Fruit fly (Drosophila melanogaster) whole organism, embryonic: ENCODE results near the gene CG43638.

Experiments
- Adf1 ChIP-seq: fragments of 200-800 bp; sonication (Bioruptor generic); IDR thresholded peaks from 2 replicates; pipeline ENCODE4 v1.3.6; 2022; ENCODE audit warnings: missing biosample characterization, missing genetic modification characterization
- Aef1 ChIP-seq: fragments of 200-800 bp; sonication (Bioruptor generic); IDR thresholded peaks from 3 replicates; pipeline ENCODE4 v1.3.6; 2022; ENCODE audit warnings: missing biosample characterization, missing genetic modification characterization
- Bgb ChIP-seq: fragments of 200-800 bp; sonication (Bioruptor generic); IDR thresholded peaks from 2 replicates; pipeline ENCODE4 v1.3.6; 2022; ENCODE audit warnings: missing biosample characterization, missing genetic modification characterization; ENCODE audit not compliant: partially characterized antibody
- CG10565 ChIP-seq: fragments of 200-800 bp; sonication (Bioruptor generic); optimal IDR thresholded peaks from 3 replicates; lab custom pipeline; 2016; ENCODE audit warnings: missing biosample characterization, mild to moderate bottlenecking, missing genetic modification characterization
- CG15601 ChIP-seq: fragments of 200-800 bp; sonication (Bioruptor generic); optimal IDR thresholded peaks from 3 replicates; lab custom pipeline; 2019; ENCODE audit warnings: missing biosample characterization, mild to moderate bottlenecking, missing genetic modification characterization, moderate library complexity
- CG17385 ChIP-seq: fragments of 200-800 bp; sonication (Bioruptor generic); optimal IDR thresholded peaks from 3 replicates; lab custom pipeline; 2018; ENCODE audit warnings: missing biosample characterization, mild to moderate bottlenecking, missing genetic modification characterization
- CG18619 ChIP-seq: fragments of 200-800 bp; sonication (Bioruptor generic); optimal IDR thresholded peaks from 3 replicates; lab custom pipeline; 2017; ENCODE audit warnings: missing biosample characterization, mild to moderate bottlenecking, missing genetic modification characterization
- CG2129 ChIP-seq: fragments of 200-800 bp; sonication (Bioruptor generic); IDR thresholded peaks from 2 replicates; pipeline ENCODE4 v1.3.6; 2022; ENCODE audit warnings: missing biosample characterization, missing genetic modification characterization; ENCODE audit not compliant: partially characterized antibody
- CG31224 ChIP-seq: fragments of 200-800 bp; sonication (Bioruptor generic); IDR thresholded peaks from 2 replicates; pipeline ENCODE4 v1.3.6; 2022; ENCODE audit warnings: missing biosample characterization, missing genetic modification characterization
- CG4328 ChIP-seq: fragments of 200-800 bp; sonication (Bioruptor generic); optimal IDR thresholded peaks from 3 replicates; lab custom pipeline; 2017; ENCODE audit warnings: missing biosample characterization, missing genetic modification reagents, missing genetic modification characterization
- CG4854 ChIP-seq: fragments of 200-800 bp; sonication (Bioruptor generic); optimal IDR thresholded peaks from 2 replicates; lab custom pipeline; 2016; ENCODE audit warnings: missing biosample characterization, missing genetic modification characterization, inconsistent platforms
- CG5953 ChIP-seq: fragments of 200-800 bp; sonication (Bioruptor generic); IDR thresholded peaks from 2 replicates; pipeline ENCODE4 v1.3.6; 2022; ENCODE audit warnings: missing biosample characterization, missing genetic modification characterization
- CG7372 ChIP-seq: fragments of 200-800 bp; sonication (Bioruptor generic); IDR thresholded peaks from 2 replicates; pipeline ENCODE4 v1.3.6; 2022; ENCODE audit warnings: missing biosample characterization, missing genetic modification characterization
- CG9876 ChIP-seq: fragments of 200-800 bp; sonication (Bioruptor generic); optimal IDR thresholded peaks from 2 replicates; lab custom pipeline; 2016; ENCODE audit warnings: missing biosample characterization, missing genetic modification characterization
- CHES-1-like ChIP-seq: fragments of 200-800 bp; sonication (Bioruptor generic); optimal IDR thresholded peaks from 2 replicates; lab custom pipeline; 2016; ENCODE audit warnings: missing biosample characterization, missing genetic modification characterization
- Dp ChIP-seq: fragments of 200-800 bp; sonication (Bioruptor generic); optimal IDR thresholded peaks from 2 replicates; lab custom pipeline; 2018; ENCODE audit warnings: missing biosample characterization, mild to moderate bottlenecking, missing genetic modification characterization, moderate library complexity
- Fer2 ChIP-seq: fragments of 200-800 bp; sonication (Bioruptor generic); optimal IDR thresholded peaks from 2 replicates; lab custom pipeline; 2018; ENCODE audit warnings: missing biosample characterization, mild to moderate bottlenecking, missing genetic modification characterization, moderate library complexity
- H15 ChIP-seq: fragments of 200-800 bp; sonication (Bioruptor generic); IDR thresholded peaks from 3 replicates; pipeline ENCODE4 v1.3.6; 2022; ENCODE audit warnings: missing biosample characterization, missing genetic modification characterization
- HHEX ChIP-seq: fragments of 200-800 bp; sonication (Bioruptor generic); optimal IDR thresholded peaks from 3 replicates; lab custom pipeline; 2017; ENCODE audit warnings: missing biosample characterization, mild to moderate bottlenecking, missing genetic modification characterization, missing genetic modification reagents
- HLH54F ChIP-seq: fragments of 200-800 bp; sonication (Bioruptor generic); optimal IDR thresholded peaks from 3 replicates; lab custom pipeline; 2016; ENCODE audit warnings: missing biosample characterization, missing genetic modification characterization
- HLHmδ ChIP-seq: fragments of 200-800 bp; sonication (Bioruptor generic); optimal IDR thresholded peaks from 2 replicates; lab custom pipeline; 2018; ENCODE audit warnings: missing biosample characterization, mild to moderate bottlenecking, missing genetic modification characterization, moderate library complexity
- MBD-R2 ChIP-seq: fragments of 200-800 bp; sonication (Bioruptor generic); IDR thresholded peaks from 2 replicates; pipeline ENCODE4 v1.3.6; 2022; ENCODE audit warnings: missing biosample characterization, missing genetic modification characterization
- Nf-YA ChIP-seq: fragments of 200-800 bp; sonication (Bioruptor generic); IDR thresholded peaks from 2 replicates; pipeline ENCODE4 v1.3.6; 2022; ENCODE audit warnings: missing biosample characterization, missing genetic modification characterization
- Rx ChIP-seq: fragments of 200-800 bp; sonication (Bioruptor generic); IDR thresholded peaks from 2 replicates; pipeline ENCODE4 v1.3.6; 2022; ENCODE audit warnings: missing biosample characterization, missing genetic modification characterization
- Sry-β ChIP-seq: fragments of 200-800 bp; sonication (Bioruptor generic); optimal IDR thresholded peaks from 2 replicates; lab custom pipeline; 2018; ENCODE audit warnings: missing biosample characterization, mild to moderate bottlenecking, missing genetic modification characterization, moderate library complexity
- Sry-δ ChIP-seq: fragments of 200-800 bp; sonication (Bioruptor generic); optimal IDR thresholded peaks from 2 replicates; lab custom pipeline; 2016; ENCODE audit warnings: missing biosample characterization, missing genetic modification characterization
- Taf1 ChIP-seq: fragments of 200-800 bp; sonication (Bioruptor generic); IDR thresholded peaks from 2 replicates; pipeline ENCODE4 v1.3.6; 2022; ENCODE audit warnings: missing biosample characterization, missing genetic modification characterization
- Xrp1 ChIP-seq: fragments of 200-800 bp; sonication (Bioruptor generic); IDR thresholded peaks from 2 replicates; pipeline ENCODE4 v1.3.6; 2022; ENCODE audit warnings: missing biosample characterization, missing genetic modification characterization
- aop ChIP-seq: fragments of 200-800 bp; sonication (Bioruptor generic); IDR thresholded peaks from 2 replicates; pipeline ENCODE4 v1.3.6; 2022; ENCODE audit warnings: missing biosample characterization, missing genetic modification characterization
- ap ChIP-seq: fragments of 200-800 bp; sonication (Bioruptor generic); IDR thresholded peaks from 2 replicates; pipeline ENCODE4 v1.3.6; 2022; ENCODE audit warnings: missing biosample characterization, missing genetic modification characterization
- da ChIP-seq: fragments of 200-800 bp; sonication (Bioruptor generic); optimal IDR thresholded peaks from 2 replicates; lab custom pipeline; 2016; ENCODE audit warnings: missing biosample characterization, missing genetic modification characterization
- fd64A ChIP-seq: fragments of 200-800 bp; sonication (Bioruptor generic); optimal IDR thresholded peaks from 3 replicates; lab custom pipeline; 2018; ENCODE audit warnings: missing biosample characterization, mild to moderate bottlenecking, missing genetic modification characterization
- fu2 ChIP-seq: fragments of 200-800 bp; sonication (Bioruptor generic); optimal IDR thresholded peaks from 2 replicates; lab custom pipeline; 2016; ENCODE audit warnings: missing biosample characterization, missing genetic modification characterization
- gce ChIP-seq: fragments of 200-800 bp; sonication (Bioruptor generic); IDR thresholded peaks from 3 replicates; pipeline ENCODE4 v1.3.6; 2022; ENCODE audit warnings: missing biosample characterization, missing genetic modification characterization
- h ChIP-seq: fragments of >200 bp; optimal IDR thresholded peaks from 2 replicates; lab custom pipeline; 2017
- jing ChIP-seq: fragments of 200-800 bp; sonication (Bioruptor generic); optimal IDR thresholded peaks from 2 replicates; lab custom pipeline; 2018; ENCODE audit warnings: missing biosample characterization, mild to moderate bottlenecking, missing genetic modification characterization
- jumu ChIP-seq: fragments of 200-800 bp; sonication (Bioruptor generic); optimal IDR thresholded peaks from 3 replicates; lab custom pipeline; 2016; ENCODE audit warnings: missing biosample characterization, missing genetic modification characterization
- ken ChIP-seq: fragments of 200-800 bp; sonication (Bioruptor generic); IDR thresholded peaks from 3 replicates; pipeline ENCODE4 v1.3.6; 2022; ENCODE audit warnings: missing biosample characterization, missing genetic modification characterization
- lilli ChIP-seq: fragments of 200-800 bp; sonication (Bioruptor generic); optimal IDR thresholded peaks from 3 replicates; lab custom pipeline; 2016; ENCODE audit warnings: missing biosample characterization, missing genetic modification characterization
- lmd ChIP-seq: fragments of 200-800 bp; sonication (Bioruptor generic); IDR thresholded peaks from 2 replicates; pipeline ENCODE4 v1.3.6; 2022; ENCODE audit warnings: missing biosample characterization, missing genetic modification characterization
- lov ChIP-seq, 2 experiments: fragments of 200-800 bp in 1 of 2; fragments of >200 bp in 1 of 2; sonication (Bioruptor generic) in 1 of 2; IDR thresholded peaks in 1 of 2; optimal IDR thresholded peaks in 1 of 2; 2 replicates in 1 of 2; 3 replicates in 1 of 2; pipeline versions ENCODE4 v1.3.6 to Lab custom; 2017 to 2022; ENCODE audit warnings: missing biosample characterization in 1 of 2, missing genetic modification characterization in 1 of 2
- peb ChIP-seq: fragments of 200-800 bp; sonication (Bioruptor generic); IDR thresholded peaks from 2 replicates; pipeline ENCODE4 v1.3.6; 2022; ENCODE audit warnings: missing biosample characterization, missing genetic modification characterization
- pho ChIP-seq: fragments of 200-800 bp; sonication (Bioruptor generic); optimal IDR thresholded peaks from 2 replicates; lab custom pipeline; 2016; ENCODE audit warnings: missing biosample characterization, missing genetic modification characterization
- shn ChIP-seq: fragments of 200-800 bp; sonication (Bioruptor generic); optimal IDR thresholded peaks from 3 replicates; lab custom pipeline; 2016; ENCODE audit warnings: missing biosample characterization, missing genetic modification characterization
- slou ChIP-seq: fragments of 200-800 bp; sonication (Bioruptor generic); optimal IDR thresholded peaks from 3 replicates; lab custom pipeline; 2016; ENCODE audit warnings: missing biosample characterization, missing genetic modification characterization
- stc ChIP-seq: fragments of 200-800 bp; sonication (Bioruptor generic); IDR thresholded peaks from 2 replicates; pipeline ENCODE4 v1.3.6; 2022; ENCODE audit warnings: missing biosample characterization, missing genetic modification characterization
- stwl ChIP-seq: fragments of 200-800 bp; sonication (Bioruptor generic); optimal IDR thresholded peaks from 3 replicates; lab custom pipeline; 2018; ENCODE audit warnings: missing biosample characterization, mild to moderate bottlenecking, missing genetic modification characterization, moderate library complexity
- wek ChIP-seq: fragments of 200-800 bp; sonication (Bioruptor generic); optimal IDR thresholded peaks from 3 replicates; lab custom pipeline; 2018; ENCODE audit warnings: missing biosample characterization, mild to moderate bottlenecking, missing genetic modification characterization, moderate library complexity
- z ChIP-seq: fragments of 200-800 bp; sonication (Bioruptor generic); IDR thresholded peaks from 3 replicates; pipeline ENCODE4 v1.3.6; 2022; ENCODE audit warnings: missing biosample characterization, missing genetic modification characterization
- zfh1 ChIP-seq: fragments of 200-800 bp; sonication (Bioruptor generic); IDR thresholded peaks from 3 replicates; pipeline ENCODE4 v1.3.6; 2022; ENCODE audit warnings: missing biosample characterization, missing genetic modification characterization

The CG43638 gene

DNA sequence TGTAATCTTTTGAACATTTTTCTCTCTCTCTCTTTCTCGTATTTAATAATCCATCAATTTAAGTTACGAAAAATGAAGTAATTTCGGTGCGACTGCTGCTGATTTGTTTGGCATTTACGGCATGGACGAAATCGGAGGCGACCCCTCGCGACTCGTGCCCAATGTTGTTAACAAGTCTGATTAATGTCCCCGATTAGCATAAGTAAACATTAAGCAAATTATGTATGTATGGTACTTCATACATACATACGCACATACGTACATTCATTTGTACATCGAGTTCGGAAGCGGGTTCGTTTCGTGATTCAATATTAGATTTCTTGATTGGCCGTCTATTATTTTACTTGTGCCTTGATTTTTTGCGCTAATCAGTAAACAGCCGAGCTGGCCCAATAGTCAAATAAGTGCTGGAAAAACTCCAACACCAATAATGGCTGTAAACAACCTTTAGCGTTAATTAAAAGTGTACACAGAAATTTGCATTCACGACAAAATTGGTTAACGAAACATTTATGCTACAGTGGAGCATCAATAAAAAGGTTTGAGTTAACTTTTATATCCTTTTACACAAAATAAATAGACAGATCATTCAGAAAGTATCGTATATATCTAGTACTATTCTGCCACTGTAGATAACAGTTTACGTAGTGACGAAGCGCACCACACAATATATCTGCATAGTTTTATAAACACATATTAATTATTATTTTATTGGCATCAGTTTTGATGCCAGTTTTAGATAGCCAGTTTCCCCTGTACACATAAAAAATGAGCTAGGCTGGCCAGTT is 46.7 kb downstream of the CG43638 start (continued):
- TF ChIP-seq Taf1 (GFP tag; lab: Robert Waterston, UW) (peak; percentile 66), fd64A (no peak), h (no peak), CG5953 (GFP tag; lab: Robert Waterston, UW) (peak; percentile 44; the same call in 1 of the 2 replicates), fu2 (GFP tag; lab: Kevin White, UChicago) (no peak), HHEX (peak; percentile 65), stc (GFP tag; lab: Robert Waterston, UW) (peak; percentile 54; the same call in 1 of the 2 replicates), lmd (peak; percentile 78), Bgb (GFP tag; lab: Robert Waterston, UW) (no peak), shn (no peak), gce (GFP tag; lab: Robert Waterston, UW) (no peak; the same call in 2 of the 3 replicates), ken (0 out of 3 replicates have a peak, but pooled peaks have one; percentile 55), stwl (no peak), HLHmδ (GFP tag; lab: Kevin White, UChicago) (no peak), CG9876 (GFP tag; lab: Kevin White, UChicago) (no peak), HLH54F (GFP tag; lab: Kevin White, UChicago) (no peak), MBD-R2 (GFP tag; lab: Robert Waterston, UW) (peak; percentile 45; the same call in 1 of the 2 replicates), Nf-YA (GFP tag; lab: Robert Waterston, UW) (no peak), CG4328 (no peak), peb (GFP tag; lab: Robert Waterston, UW) (no peak; the same call in 1 of the 2 replicates), Rx (GFP tag; lab: Robert Waterston, UW) (0 out of 2 replicates have a peak, but pooled peaks have one; percentile 28), CG15601 (tag; lab: Kevin White, UChicago) (no peak), CG10565 (GFP tag; lab: Kevin White, UChicago) (no peak), Aef1 (GFP tag; lab: Robert Waterston, UW) (peak; percentile 69), Adf1 (GFP tag; lab: Robert Waterston, UW) (peak; percentile 47), ap (GFP tag; lab: Robert Waterston, UW) (peak; percentile 33; the same call in 1 of the 2 replicates), CG2129 (GFP tag; lab: Robert Waterston, UW) (no peak), zfh1 (GFP tag; lab: Robert Waterston, UW) (peak; percentile 9; the same call in 1 of the 3 replicates), pho (GFP tag; lab: Kevin White, UChicago) (peak; percentile 18), jumu (no peak), Fer2 (no peak), CG4854 (GFP tag; lab: Kevin White, UChicago) (no peak), CG31224 (GFP tag; lab: Robert Waterston, UW) (peak; percentile 52), Dp (GFP tag; lab: Kevin White, UChicago) (no peak), CG18619 (peak; percentile 63), Sry-β (no peak), aop (GFP tag; lab: Robert Waterston, UW) (peak; percentile 38; the same call in 1 of the 2 replicates), z (GFP tag; lab: Robert Waterston, UW) (no peak), slou (GFP tag; lab: Kevin White, UChicago) (peak; percentile 34), lov (optimal IDR thresholded peaks at IDR 0.05; lab: Kevin White, UChicago) (no peak), lov (GFP tag; IDR thresholded peaks at IDR 0.05; lab: Robert Waterston, UW) (no peak), Sry-δ (peak; percentile 3), wek (GFP tag; lab: Kevin White, UChicago) (peak; percentile 55), CG7372 (GFP tag; lab: Robert Waterston, UW) (peak; percentile 50), lilli (peak; percentile 69), da (no peak), CG17385 (GFP tag; lab: Kevin White, UChicago) (peak; percentile 67), CHES-1-like (GFP tag; lab: Kevin White, UChicago) (peak; percentile 9), jing (GFP tag; lab: Kevin White, UChicago) (peak; percentile 35), H15 (GFP tag; lab: Robert Waterston, UW) (0 out of 3 replicates have a peak, but pooled peaks have one; percentile 34), Xrp1 (GFP tag; lab: Robert Waterston, UW) (no peak; the same call in 1 of the 2 replicates)
